Worm (Caenorhabditis elegans) whole organism, young adult: ENCODE measurements around the gene deb-1.

ENCODE experiments used
- B0261.1 ChIP-seq: sonication (generic microtip); optimal IDR thresholded peaks from 2 replicates; lab custom pipeline; 2016; ENCODE audit warnings: mild to moderate bottlenecking, missing genetic modification characterization, moderate library complexity, missing compliant biosample characterization
- B0336.3 ChIP-seq: fragments of 200-800 bp; sonication (Bioruptor generic); IDR thresholded peaks from 2 replicates; pipeline ENCODE4 v1.3.6; 2022; ENCODE audit warnings: missing genetic modification characterization, missing compliant biosample characterization
- C17E4.6 ChIP-seq: fragments of 200-800 bp; sonication (Bioruptor generic); IDR thresholded peaks from 2 replicates; pipeline ENCODE4 v1.3.6; 2022; ENCODE audit warnings: missing genetic modification reagents, missing genetic modification characterization, missing compliant biosample characterization
- F22D6.2 ChIP-seq: sonication (generic microtip); optimal IDR thresholded peaks from 2 replicates; lab custom pipeline; 2016; ENCODE audit warnings: mild to moderate bottlenecking, missing genetic modification characterization, missing compliant biosample characterization
- F23B12.7 ChIP-seq: sonication (generic microtip); optimal IDR thresholded peaks from 2 replicates; lab custom pipeline; 2017; ENCODE audit warnings: missing genetic modification characterization, mild to moderate bottlenecking, missing compliant biosample characterization, antibody characterized with exemption, moderate library complexity; ENCODE audit not compliant: insufficient read depth
- F37B4.10 ChIP-seq: fragments of 200-800 bp; sonication (Bioruptor generic); IDR thresholded peaks from 2 replicates; pipeline ENCODE4 v1.3.6; 2022; ENCODE audit warnings: missing genetic modification characterization, missing compliant biosample characterization
- F49E8.2 ChIP-seq: sonication (generic microtip); optimal IDR thresholded peaks from 3 replicates; lab custom pipeline; 2017; ENCODE audit warnings: missing genetic modification characterization, mild to moderate bottlenecking, missing compliant biosample characterization, antibody characterized with exemption, moderate library complexity; ENCODE audit not compliant: insufficient read depth
- F57C9.4 ChIP-seq: sonication (generic microtip); optimal IDR thresholded peaks from 2 replicates; lab custom pipeline; 2017; ENCODE audit warnings: mild to moderate bottlenecking, missing genetic modification characterization, missing compliant biosample characterization
- T07F8.4 ChIP-seq: sonication (generic microtip); optimal IDR thresholded peaks from 2 replicates; lab custom pipeline; 2016; ENCODE audit warnings: mild to moderate bottlenecking, missing genetic modification characterization, moderate library complexity, missing compliant biosample characterization
- T26A5.8 ChIP-seq: sonication (generic microtip); optimal IDR thresholded peaks from 2 replicates; lab custom pipeline; 2016; ENCODE audit warnings: missing genetic modification characterization, missing compliant biosample characterization
- Y79H2A.3 ChIP-seq: fragments of 200-800 bp; sonication (Bioruptor generic); conservative IDR thresholded peaks from 2 replicates; pipeline ENCODE4 v1.3.6; 2022; ENCODE audit warnings: missing genetic modification reagents, missing genetic modification characterization, missing compliant biosample characterization
- ZK185.1 ChIP-seq: sonication (generic microtip); optimal IDR thresholded peaks from 2 replicates; lab custom pipeline; 2016; ENCODE audit warnings: mild to moderate bottlenecking, missing genetic modification characterization, missing compliant biosample characterization; ENCODE audit not compliant: poor library complexity, severe bottlenecking
- ama-1 ChIP-seq, 3 experiments: fragments of 150-350 bp in 1 of 3; sonication (generic microtip) in 2 of 3; optimal IDR thresholded peaks; 2 replicates each; lab custom pipeline; 2014 to 2018; ENCODE audit warnings: missing biosample characterization in 2 of 3, missing genetic modification characterization in 2 of 3, missing genetic modification reagents in 2 of 3
- atf-7 ChIP-seq: sonication (generic microtip); optimal IDR thresholded peaks from 2 replicates; lab custom pipeline; 2017; ENCODE audit warnings: mild to moderate bottlenecking, missing genetic modification characterization, missing compliant biosample characterization
- attf-3 ChIP-seq: fragments of 200-800 bp; sonication (Bioruptor generic); conservative IDR thresholded peaks from 2 replicates; pipeline ENCODE4 v1.3.6; 2022; ENCODE audit warnings: missing genetic modification reagents, missing genetic modification characterization, missing compliant biosample characterization
- bed-2 ChIP-seq: fragments of 200-800 bp; sonication (Bioruptor generic); IDR thresholded peaks from 2 replicates; pipeline ENCODE4 v1.3.6; 2022; ENCODE audit warnings: missing genetic modification reagents, missing genetic modification characterization, missing compliant biosample characterization
- cebp-1 ChIP-seq, 2 experiments: fragments of 200-800 bp in 1 of 2; sonication (Bioruptor generic) in 1 of 2; sonication (generic microtip) in 1 of 2; IDR thresholded peaks in 1 of 2; optimal IDR thresholded peaks in 1 of 2; 2 replicates each; pipeline versions ENCODE4 v1.3.6 to Lab custom; 2017 to 2022; ENCODE audit warnings: missing compliant biosample characterization in 2 of 2, missing genetic modification characterization in 2 of 2, mild to moderate bottlenecking in 1 of 2, missing genetic modification reagents in 1 of 2, moderate library complexity in 1 of 2
- cebp-2 ChIP-seq: fragments of 200-800 bp; sonication (Bioruptor generic); IDR thresholded peaks from 2 replicates; pipeline ENCODE4 v1.3.6; 2022; ENCODE audit warnings: missing genetic modification characterization, missing compliant biosample characterization
- ceh-100 ChIP-seq: fragments of 200-800 bp; sonication (Bioruptor generic); IDR thresholded peaks from 2 replicates; pipeline ENCODE4 v1.3.6; 2022; ENCODE audit warnings: missing genetic modification reagents, missing genetic modification characterization, missing compliant biosample characterization
- ceh-58 ChIP-seq: fragments of 200-800 bp; sonication (Bioruptor generic); IDR thresholded peaks from 2 replicates; pipeline ENCODE4 v1.3.6; 2022; ENCODE audit warnings: missing genetic modification characterization, missing compliant biosample characterization
- ceh-79 ChIP-seq: sonication (generic microtip); optimal IDR thresholded peaks from 2 replicates; lab custom pipeline; 2017; ENCODE audit warnings: mild to moderate bottlenecking, missing genetic modification characterization, missing compliant biosample characterization
- dpl-1 ChIP-seq: fragments of 150-350 bp; optimal IDR thresholded peaks from 2 replicates; lab custom pipeline; 2014; ENCODE audit warnings: missing biosample characterization, missing genetic modification reagents, missing genetic modification characterization
- egl-44 ChIP-seq: fragments of 200-800 bp; sonication (Bioruptor generic); IDR thresholded peaks from 2 replicates; pipeline ENCODE4 v1.3.6; 2022; ENCODE audit warnings: missing genetic modification reagents, missing genetic modification characterization, missing compliant biosample characterization
- ekl-4 ChIP-seq: fragments of 200-800 bp; sonication (Bioruptor generic); IDR thresholded peaks from 2 replicates; pipeline ENCODE4 v1.3.6; 2022; ENCODE audit warnings: missing genetic modification reagents, missing genetic modification characterization, missing compliant biosample characterization
- fkh-3 ChIP-seq: sonication (generic microtip); optimal IDR thresholded peaks from 2 replicates; lab custom pipeline; 2016; ENCODE audit warnings: mild to moderate bottlenecking, missing genetic modification characterization, missing compliant biosample characterization
- him-1 ChIP-seq: sonication (generic microtip); optimal IDR thresholded peaks from 2 replicates; lab custom pipeline; 2016; ENCODE audit warnings: missing genotype, missing genetic modification reagents, missing genetic modification characterization, missing compliant biosample characterization
- hlh-26 ChIP-seq: fragments of 200-800 bp; sonication (Bioruptor generic); conservative IDR thresholded peaks from 2 replicates; pipeline ENCODE4 v1.3.6; 2022; ENCODE audit warnings: missing genetic modification reagents, missing genetic modification characterization, missing compliant biosample characterization
- let-607 ChIP-seq, 2 experiments: fragments of 200-800 bp in 1 of 2; sonication (Bioruptor generic) in 1 of 2; sonication (generic microtip) in 1 of 2; optimal IDR thresholded peaks; 2 replicates each; lab custom pipeline; 2016 to 2018; ENCODE audit warnings: mild to moderate bottlenecking in 2 of 2, missing compliant biosample characterization in 2 of 2, missing genetic modification characterization in 2 of 2, moderate library complexity in 2 of 2, missing genotype in 1 of 2
- lsl-1 ChIP-seq: fragments of 200-800 bp; sonication (Bioruptor generic); optimal IDR thresholded peaks from 2 replicates; lab custom pipeline; 2018; ENCODE audit warnings: mild to moderate bottlenecking, missing genetic modification characterization, moderate library complexity, missing compliant biosample characterization
- madf-10 ChIP-seq: sonication (generic microtip); optimal IDR thresholded peaks from 2 replicates; lab custom pipeline; 2016; ENCODE audit warnings: mild to moderate bottlenecking, missing genetic modification characterization, missing compliant biosample characterization
- madf-8 ChIP-seq: fragments of 200-800 bp; sonication (Bioruptor generic); conservative IDR thresholded peaks from 2 replicates; pipeline ENCODE4 v1.3.6; 2022; ENCODE audit warnings: missing genetic modification reagents, missing genetic modification characterization, missing compliant biosample characterization
- mes-4 ChIP-seq: sonication (generic microtip); optimal IDR thresholded peaks from 2 replicates; lab custom pipeline; 2016; ENCODE audit warnings: missing genotype, missing genetic modification characterization, missing compliant biosample characterization
- mxl-1 ChIP-seq: sonication (generic microtip); optimal IDR thresholded peaks from 2 replicates; lab custom pipeline; 2016; ENCODE audit warnings: missing genetic modification characterization, missing compliant biosample characterization
- nhr-120 ChIP-seq: fragments of 200-800 bp; sonication (Bioruptor generic); IDR thresholded peaks from 2 replicates; pipeline ENCODE4 v1.3.6; 2022; ENCODE audit warnings: missing genetic modification characterization, missing compliant biosample characterization
- nhr-179 ChIP-seq: sonication (generic microtip); optimal IDR thresholded peaks from 2 replicates; lab custom pipeline; 2016; ENCODE audit warnings: mild to moderate bottlenecking, missing genetic modification characterization, missing compliant biosample characterization
- nhr-27 ChIP-seq: fragments of 200-800 bp; sonication (Bioruptor generic); optimal IDR thresholded peaks from 2 replicates; lab custom pipeline; 2018; ENCODE audit warnings: mild to moderate bottlenecking, missing genetic modification characterization, moderate library complexity, missing compliant biosample characterization
- repo-1 ChIP-seq: sonication (generic microtip); optimal IDR thresholded peaks from 2 replicates; lab custom pipeline; 2017; ENCODE audit warnings: mild to moderate bottlenecking, missing genetic modification characterization, missing compliant biosample characterization
- rpc-1 ChIP-seq, 2 experiments: fragments of 150-350 bp in 1 of 2; sonication (generic microtip) in 1 of 2; optimal IDR thresholded peaks; 2 replicates each; lab custom pipeline; 2014 to 2018; ENCODE audit warnings: missing biosample characterization in 1 of 2, missing genetic modification characterization in 1 of 2, missing genetic modification reagents in 1 of 2, missing genotype in 1 of 2
- unc-130 ChIP-seq: sonication (generic microtip); optimal IDR thresholded peaks from 2 replicates; lab custom pipeline; 2016; ENCODE audit warnings: missing genetic modification reagents, missing genetic modification characterization, missing compliant biosample characterization
- xnd-1 ChIP-seq: sonication (generic microtip); optimal IDR thresholded peaks from 2 replicates; lab custom pipeline; 2016; ENCODE audit warnings: missing genotype, missing genetic modification reagents, missing genetic modification characterization, missing compliant biosample characterization
- zim-3 ChIP-seq: sonication (generic microtip); optimal IDR thresholded peaks from 2 replicates; lab custom pipeline; 2017; ENCODE audit warnings: mild to moderate bottlenecking, missing genetic modification characterization, moderate library complexity, missing compliant biosample characterization
- ztf-26 ChIP-seq: sonication (generic microtip); optimal IDR thresholded peaks from 2 replicates; lab custom pipeline; 2017; ENCODE audit warnings: missing genetic modification characterization, missing compliant biosample characterization
- ztf-28 ChIP-seq: fragments of 200-800 bp; sonication (Bioruptor generic); IDR thresholded peaks from 2 replicates; pipeline ENCODE4 v1.3.6; 2022; ENCODE audit warnings: missing genetic modification reagents, missing genetic modification characterization, missing compliant biosample characterization
- ztf-3 ChIP-seq: fragments of 200-800 bp; sonication (Bioruptor generic); optimal IDR thresholded peaks from 2 replicates; lab custom pipeline; 2018; ENCODE audit warnings: mild to moderate bottlenecking, missing genetic modification characterization, missing compliant biosample characterization

The deb-1 gene

ce11 chrIV:7043430-7043829, 50.6 kb downstream of the deb-1 start (continued):
- TF ChIP-seq egl-44 (GFP tag; lab: Robert Waterston, UW) (no peak), ceh-100 (peak; percentile 66; the same call in 1 of the 2 replicates), dpl-1 (GFP tag; lab: Kevin White, UChicago) (no peak), madf-8 (GFP tag; lab: Robert Waterston, UW) (peak; percentile 38), mes-4 (peak; percentile 27), fkh-3 (tag; lab: Kevin White, UChicago) (peak; percentile 20), F37B4.10 (no peak), lsl-1 (GFP tag; lab: Kevin White, UChicago) (peak; percentile 31), F23B12.7 (tag; lab: Kevin White, UChicago) (no peak)

- TF ChIP-seq repo-1 (tag; lab: Kevin White, UChicago) = peak; percentile 69
- peak; percentile 64 for TF ChIP-seq him-1
- TF ChIP-seq rpc-1 (optimal IDR thresholded peaks at IDR 0.05; lab: Kevin White, UChicago) = peak; percentile 35
- no peak for TF ChIP-seq rpc-1 (tag; optimal IDR thresholded peaks at IDR 0.05; lab: Kevin White, UChicago)
- TF ChIP-seq attf-3 (GFP tag; lab: Robert Waterston, UW) = 0 out of 2 replicates have a peak, but pooled peaks have one; percentile 32
- TF ChIP-seq ekl-4 (GFP tag; lab: Robert Waterston, UW) = peak; percentile 88
- peak; percentile 88 for TF ChIP-seq B0336.3 (GFP tag; lab: Robert Waterston, UW)
- TF ChIP-seq nhr-120 (GFP tag; lab: Robert Waterston, UW) = no peak
- peak; percentile 100 for TF ChIP-seq xnd-1 (tag; lab: Kevin White, UChicago)
- TF ChIP-seq Y79H2A.3 (GFP tag; lab: Robert Waterston, UW) = 0 out of 2 replicates have a peak, but pooled peaks have one; percentile 26
- peak; percentile 29 for TF ChIP-seq madf-10
- TF ChIP-seq F57C9.4 (tag; lab: Kevin White, UChicago) = no peak
- TF ChIP-seq C17E4.6 (GFP tag; lab: Robert Waterston, UW) = peak; percentile 68
- no peak for TF ChIP-seq cebp-2 (GFP tag; lab: Robert Waterston, UW)
- peak; percentile 62 for TF ChIP-seq ceh-100
- TF ChIP-seq egl-44 (GFP tag; lab: Robert Waterston, UW) = no peak
- TF ChIP-seq T07F8.4 (tag; lab: Kevin White, UChicago) = no peak
- TF ChIP-seq F22D6.2 (tag; lab: Kevin White, UChicago) = no peak
- TF ChIP-seq ztf-26 = no peak
- no peak for TF ChIP-seq fkh-3 (tag; lab: Kevin White, UChicago)
- no peak for TF ChIP-seq B0261.1
- peak; percentile 69 to 79 for TF ChIP-seq let-607 (tag; optimal IDR thresholded peaks at IDR 0.05; lab: Kevin White, UChicago)
- peak; percentile 57 for TF ChIP-seq F49E8.2
- TF ChIP-seq ceh-79 = no peak
- TF ChIP-seq unc-130 (GFP tag; lab: Kevin White, UChicago) = peak; percentile 85
- no peak for TF ChIP-seq bed-2 (GFP tag; lab: Robert Waterston, UW)
- TF ChIP-seq nhr-27 (tag; lab: Kevin White, UChicago) = no peak
- no peak for TF ChIP-seq nhr-179 (tag; lab: Kevin White, UChicago)
- TF ChIP-seq zim-3 (tag; lab: Kevin White, UChicago) = no peak
- TF ChIP-seq atf-7 (tag; lab: Kevin White, UChicago) = no peak
- TF ChIP-seq ama-1 (optimal IDR thresholded peaks at IDR 0.05; lab: Kevin White, UChicago) = no peak
- no peak for TF ChIP-seq ama-1 (GFP tag; optimal IDR thresholded peaks at IDR 0.05; lab: Kevin White, UChicago)
- TF ChIP-seq ceh-58 = no peak
- peak; percentile 77 for TF ChIP-seq ztf-28
- TF ChIP-seq T26A5.8 (tag; lab: Kevin White, UChicago) = no peak
- peak; percentile 84 for TF ChIP-seq dpl-1 (GFP tag; lab: Kevin White, UChicago)
- TF ChIP-seq hlh-26 (GFP tag; lab: Robert Waterston, UW) = no peak
- no peak for TF ChIP-seq ztf-3
- TF ChIP-seq mxl-1 (tag; lab: Kevin White, UChicago) = no peak
- peak; percentile 72 for TF ChIP-seq ZK185.1 (tag; lab: Kevin White, UChicago)
- peak; percentile 91 for TF ChIP-seq cebp-1 (GFP tag; IDR thresholded peaks at IDR 0.05; lab: Robert Waterston, UW)
- peak; percentile 98 for TF ChIP-seq cebp-1 (tag; optimal IDR thresholded peaks at IDR 0.05; lab: Kevin White, UChicago)
Measured at ce11 chrIV:7039476-7040261, 54.4 kb downstream of the deb-1 start, which contains the start of the genes cogc-2 and klp-18. cogc-2 (minus strand) TSS chrIV:7039580. klp-18 (plus strand) TSS chrIV:7040211.
